Fruit fly (Drosophila melanogaster): ENCODE results near the gene tal-AA.

The tal-AA gene

DNA sequence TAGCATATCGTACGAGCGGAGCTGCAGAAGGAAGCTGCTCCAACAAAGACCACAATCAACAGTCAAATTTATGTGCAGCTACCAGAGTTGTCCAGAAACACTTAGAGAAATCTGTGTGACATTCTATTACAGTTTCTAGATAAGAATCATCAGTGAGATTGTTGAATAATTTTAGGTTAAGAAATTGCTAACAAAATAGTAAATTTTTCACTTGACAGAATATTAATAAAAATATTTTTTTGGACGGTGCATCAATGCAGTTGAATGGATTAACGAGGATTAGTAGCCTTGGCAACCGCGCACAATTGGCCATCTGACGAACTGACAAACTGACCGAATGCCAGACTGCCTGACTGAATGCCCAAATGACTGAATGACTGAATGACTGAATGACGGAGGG, 34.4 kb downstream of the tal-AA start:
- no peak for TF ChIP-seq CG17801 (GFP tag; optimal IDR thresholded peaks at IDR 0.05; ENCODE audit: partially characterized antibody)

DNA sequence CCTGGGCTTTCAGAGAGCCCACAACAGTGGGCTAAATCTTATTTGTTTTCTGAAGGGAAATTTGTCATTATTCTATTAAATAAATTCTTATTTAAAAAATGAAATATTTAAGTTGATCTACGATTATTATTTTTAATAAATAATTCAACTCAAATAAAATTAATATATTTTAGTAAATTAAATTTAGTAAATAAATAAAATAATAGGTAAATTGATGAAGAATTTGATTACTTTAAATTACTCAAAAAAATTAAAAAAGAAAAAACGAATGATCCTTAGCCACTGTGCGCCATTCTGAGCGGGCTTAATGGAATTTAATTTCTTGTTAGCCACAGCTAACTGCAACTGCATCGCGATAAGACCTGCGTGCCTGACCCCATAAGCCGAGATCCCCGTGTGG, 35.4 kb downstream of the tal-AA start:
- TF ChIP-seq CG17801 (GFP tag; optimal IDR thresholded peaks at IDR 0.05; ENCODE audit: partially characterized antibody), result no peak

DNA sequence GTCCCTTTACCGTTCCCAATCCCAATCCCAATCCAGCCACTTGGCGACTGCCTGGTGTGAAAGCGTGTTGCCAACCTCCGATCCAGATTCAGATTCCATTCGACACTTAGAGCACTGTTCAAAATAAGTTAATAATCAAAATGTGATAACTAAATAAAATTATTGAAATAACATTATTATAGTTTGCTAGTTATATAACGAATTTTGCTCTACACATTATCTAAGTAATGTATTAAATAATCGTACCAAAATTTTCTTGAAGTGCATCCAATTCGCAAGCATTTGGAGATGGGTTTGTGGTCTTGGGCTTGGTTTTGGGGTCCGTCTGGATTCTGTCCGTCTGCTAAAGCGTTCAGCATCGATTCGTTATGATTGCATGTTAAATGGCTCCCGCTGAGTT, 36.4 kb downstream of the tal-AA start:
- TF ChIP-seq CG17801 (GFP tag; optimal IDR thresholded peaks at IDR 0.05; ENCODE audit: partially characterized antibody), result no peak

DNA sequence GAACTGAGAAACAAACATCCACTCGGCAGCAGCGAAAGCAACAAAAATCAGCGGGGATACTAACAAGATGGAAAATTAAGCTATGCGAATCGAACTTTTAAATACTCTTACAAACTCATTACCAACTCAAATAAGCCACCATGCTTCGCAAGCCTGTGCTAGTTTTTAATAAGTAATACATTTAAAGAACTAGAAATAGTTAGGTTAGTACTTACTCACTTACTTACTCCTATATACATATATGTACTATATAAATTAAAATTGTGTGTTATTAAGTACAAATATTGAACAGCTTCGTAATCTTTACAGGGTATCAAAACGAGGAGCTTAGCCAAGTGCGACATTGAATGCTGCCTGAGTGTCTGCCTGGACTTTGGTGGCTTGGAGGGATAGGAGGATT, 38.1 kb downstream of the tal-AA start:
- TF ChIP-seq CG17801 (GFP tag; optimal IDR thresholded peaks at IDR 0.05; ENCODE audit: partially characterized antibody), result no peak

DNA sequence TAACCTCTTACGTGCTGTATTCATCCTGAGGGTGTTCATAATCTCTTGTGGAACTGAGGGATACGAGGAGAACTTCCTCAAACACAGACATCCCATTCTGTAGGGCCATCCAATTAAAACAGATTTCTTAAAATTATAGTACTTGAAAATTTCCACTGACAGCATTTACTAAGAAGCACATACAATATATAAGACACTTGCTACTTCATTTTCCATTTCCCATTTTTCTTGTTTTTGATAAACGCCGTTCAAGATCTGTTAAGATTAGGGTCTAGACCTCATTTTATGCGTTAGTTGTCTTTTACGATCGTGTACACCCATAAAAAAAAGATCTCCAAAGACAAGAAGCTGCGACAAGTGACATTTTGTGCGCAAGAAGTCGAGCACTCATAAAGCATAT, 42.4 kb downstream of the tal-AA start, which contains the start of gene CG14362:
Gene CG14362 (minus strand): TSS at position 101 of the 400 bp plus-strand sequence.
- no peak for TF ChIP-seq CG17801 (GFP tag; optimal IDR thresholded peaks at IDR 0.05; ENCODE audit: partially characterized antibody)

DNA sequence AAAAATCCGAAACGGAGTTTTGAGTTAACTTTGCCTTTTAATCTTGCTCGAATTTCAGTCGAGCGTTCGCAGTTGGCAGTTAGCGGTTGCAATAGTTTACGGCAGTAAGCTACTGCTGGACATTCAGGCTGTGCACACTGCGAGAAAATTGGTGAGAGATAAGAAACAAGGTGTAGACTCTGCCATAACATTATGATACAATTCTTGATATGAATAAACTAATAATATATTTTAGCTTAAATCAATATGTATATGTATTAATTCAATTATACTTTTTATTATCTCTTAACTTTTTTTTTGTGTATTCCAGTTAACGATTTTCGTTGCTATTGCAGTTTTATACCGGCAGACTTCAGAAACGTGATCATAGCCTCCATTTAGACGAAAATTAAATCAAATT, 44.4 kb downstream of the tal-AA start:
- TF ChIP-seq CG17801 (GFP tag; optimal IDR thresholded peaks at IDR 0.05; ENCODE audit: partially characterized antibody), result no peak

DNA sequence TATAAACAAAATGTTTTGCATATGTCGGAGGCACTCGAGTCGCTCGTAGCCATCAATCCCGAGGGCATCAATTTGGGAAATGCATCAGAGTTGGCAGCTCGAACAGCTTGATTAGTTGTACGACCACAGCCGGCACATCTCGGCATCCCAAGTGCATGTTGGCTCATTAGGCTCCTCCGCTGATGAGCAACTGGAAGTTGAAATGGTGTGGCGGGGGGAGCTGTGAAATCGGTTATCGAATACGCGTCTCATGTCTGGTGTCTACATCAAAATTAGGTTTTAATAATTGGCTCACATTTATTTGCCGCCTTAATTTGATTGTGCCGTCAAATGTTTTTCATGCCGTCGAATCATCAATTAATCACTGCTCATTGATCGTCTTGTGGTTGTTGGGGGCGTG, 46.3 kb downstream of the tal-AA start:
- no peak for TF ChIP-seq CG17801 (GFP tag; optimal IDR thresholded peaks at IDR 0.05; ENCODE audit: partially characterized antibody)

DNA sequence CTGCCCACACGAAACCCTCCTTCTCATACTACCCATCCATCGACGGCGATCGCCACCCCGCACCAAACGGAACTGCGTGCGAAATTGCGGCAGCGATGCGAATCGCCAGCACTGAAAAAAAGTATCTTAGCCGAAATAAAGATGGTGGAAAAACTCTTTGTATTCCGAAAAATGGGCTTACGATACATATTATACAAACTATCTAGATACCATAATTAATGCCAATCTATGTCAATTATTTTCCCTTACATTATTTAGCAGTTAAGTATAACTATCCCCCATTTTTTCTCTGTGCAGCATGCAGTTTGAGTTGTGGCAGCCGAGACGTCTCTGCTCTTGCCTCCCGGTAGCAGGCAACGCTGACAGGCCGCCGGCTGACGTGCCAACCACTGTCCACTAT, 48.9 kb downstream of the tal-AA start:
- no peak for TF ChIP-seq CG17801 (GFP tag; optimal IDR thresholded peaks at IDR 0.05; ENCODE audit: partially characterized antibody)

Measured in ovary, adult (tissue).